Fruit fly (Drosophila melanogaster) whole organism, embryonic: ENCODE measurements around the gene Spn38F.
A peak's percentile ranks its signal among the peaks of the same experiment; 100 is the strongest.

ENCODE experiments used
- Antp ChIP-seq: fragments of 200-800 bp; sonication (Bioruptor generic); optimal IDR thresholded peaks from 3 replicates; lab custom pipeline; 2016; ENCODE audit warnings: missing biosample characterization, missing genetic modification characterization
- Atf6 ChIP-seq: fragments of 200-800 bp; sonication (Bioruptor generic); IDR thresholded peaks from 2 replicates; pipeline ENCODE4 v1.3.6; 2022; ENCODE audit warnings: missing biosample characterization, missing genetic modification characterization
- Awh ChIP-seq: fragments of 200-800 bp; sonication (Bioruptor generic); IDR thresholded peaks from 2 replicates; pipeline ENCODE4, ENCODE4 v1.3.6; 2022; ENCODE audit warnings: missing biosample characterization, missing genetic modification characterization
- Bgb ChIP-seq: fragments of 200-800 bp; sonication (Bioruptor generic); IDR thresholded peaks from 2 replicates; pipeline ENCODE4 v1.3.6; 2022; ENCODE audit warnings: missing biosample characterization, missing genetic modification characterization; ENCODE audit not compliant: partially characterized antibody
- BtbVII ChIP-seq: fragments of 200-800 bp; sonication (Bioruptor generic); optimal IDR thresholded peaks from 3 replicates; lab custom pipeline; 2017; ENCODE audit warnings: missing biosample characterization, mild to moderate bottlenecking, missing genetic modification characterization
- CG10147 ChIP-seq: fragments of 200-800 bp; sonication (Bioruptor generic); optimal IDR thresholded peaks from 2 replicates; lab custom pipeline; 2019; ENCODE audit warnings: missing biosample characterization, mild to moderate bottlenecking, missing genetic modification characterization, moderate library complexity
- CG1024 ChIP-seq: fragments of 200-800 bp; sonication (Bioruptor generic); IDR thresholded peaks from 2 replicates; pipeline ENCODE4 v1.3.6; 2022; ENCODE audit warnings: missing biosample characterization, missing genetic modification characterization
- CG10274 ChIP-seq: fragments of 200-800 bp; sonication (Bioruptor generic); optimal IDR thresholded peaks from 3 replicates; lab custom pipeline; 2017; ENCODE audit warnings: missing biosample characterization, mild to moderate bottlenecking, missing genetic modification characterization
- CG10366 ChIP-seq: fragments of 200-800 bp; sonication (Bioruptor generic); IDR thresholded peaks from 2 replicates; pipeline ENCODE4 v1.3.6; 2022; ENCODE audit warnings: missing biosample characterization, missing genetic modification characterization
- CG10462 ChIP-seq: fragments of 200-800 bp; sonication (Bioruptor generic); optimal IDR thresholded peaks from 2 replicates; lab custom pipeline; 2016; ENCODE audit warnings: missing biosample characterization, missing genetic modification characterization
- CG10543 ChIP-seq: fragments of 200-800 bp; sonication (Bioruptor generic); optimal IDR thresholded peaks from 3 replicates; lab custom pipeline; 2017; ENCODE audit warnings: missing biosample characterization, mild to moderate bottlenecking, missing genetic modification characterization, moderate library complexity
- CG11504 ChIP-seq: fragments of 200-800 bp; sonication (Bioruptor generic); optimal IDR thresholded peaks from 3 replicates; lab custom pipeline; 2019; ENCODE audit warnings: missing biosample characterization, mild to moderate bottlenecking, missing genetic modification characterization, moderate library complexity
- CG11696 ChIP-seq: fragments of 200-800 bp; sonication (Bioruptor generic); IDR thresholded peaks from 2 replicates; pipeline ENCODE4 v1.3.6; 2022; ENCODE audit warnings: missing biosample characterization, missing genetic modification characterization
- CG12071 ChIP-seq: fragments of 200-800 bp; sonication (Bioruptor generic); optimal IDR thresholded peaks from 3 replicates; lab custom pipeline; 2018; ENCODE audit warnings: missing biosample characterization, mild to moderate bottlenecking, missing genetic modification characterization
- CG12769 ChIP-seq: fragments of 200-800 bp; sonication (Bioruptor generic); optimal IDR thresholded peaks from 2 replicates; lab custom pipeline; 2019; ENCODE audit warnings: missing biosample characterization, mild to moderate bottlenecking, missing genetic modification characterization, moderate library complexity
- CG13287 ChIP-seq: fragments of 200-800 bp; sonication (Bioruptor generic); IDR thresholded peaks from 2 replicates; pipeline ENCODE4 v1.3.6; 2022; ENCODE audit warnings: missing biosample characterization, missing genetic modification characterization; ENCODE audit not compliant: partially characterized antibody
- CG15011 ChIP-seq: fragments of 200-800 bp; sonication (Bioruptor generic); optimal IDR thresholded peaks from 3 replicates; lab custom pipeline; 2018; ENCODE audit warnings: missing biosample characterization, mild to moderate bottlenecking, missing genetic modification characterization
- CG15073 ChIP-seq: fragments of 200-800 bp; sonication (Bioruptor generic); optimal IDR thresholded peaks from 2 replicates; lab custom pipeline; 2016; ENCODE audit warnings: missing biosample characterization, missing genetic modification characterization
- CG18619 ChIP-seq: fragments of 200-800 bp; sonication (Bioruptor generic); optimal IDR thresholded peaks from 3 replicates; lab custom pipeline; 2017; ENCODE audit warnings: missing biosample characterization, mild to moderate bottlenecking, missing genetic modification characterization
- CG18764 ChIP-seq: fragments of 200-800 bp; sonication (Bioruptor generic); optimal IDR thresholded peaks from 3 replicates; lab custom pipeline; 2016; ENCODE audit warnings: missing biosample characterization, missing genetic modification characterization
- CG2889 ChIP-seq: fragments of 200-800 bp; sonication (Bioruptor generic); IDR thresholded peaks from 3 replicates; pipeline ENCODE4 v1.3.6; 2022; ENCODE audit warnings: missing biosample characterization, missing genetic modification characterization
- CG3407 ChIP-seq: fragments of 200-800 bp; sonication (Bioruptor generic); optimal IDR thresholded peaks from 2 replicates; lab custom pipeline; 2018; ENCODE audit warnings: missing biosample characterization, mild to moderate bottlenecking, missing genetic modification characterization
- CG6175 ChIP-seq: fragments of 200-800 bp; sonication (Bioruptor generic); IDR thresholded peaks from 3 replicates; pipeline ENCODE4 v1.3.6; 2022; ENCODE audit warnings: missing biosample characterization, missing genetic modification characterization
- CG7839 ChIP-seq: fragments of 200-800 bp; sonication (Bioruptor generic); optimal IDR thresholded peaks from 3 replicates; lab custom pipeline; 2018; ENCODE audit warnings: missing biosample characterization, mild to moderate bottlenecking, missing genetic modification characterization, moderate library complexity
- CG9215 ChIP-seq: fragments of 200-800 bp; sonication (Bioruptor generic); IDR thresholded peaks from 2 replicates; pipeline ENCODE4 v1.3.6; 2022; ENCODE audit warnings: missing biosample characterization, missing genetic modification characterization
- Fer2 ChIP-seq: fragments of 200-800 bp; sonication (Bioruptor generic); optimal IDR thresholded peaks from 2 replicates; lab custom pipeline; 2018; ENCODE audit warnings: missing biosample characterization, mild to moderate bottlenecking, missing genetic modification characterization, moderate library complexity
- H15 ChIP-seq: fragments of 200-800 bp; sonication (Bioruptor generic); IDR thresholded peaks from 3 replicates; pipeline ENCODE4 v1.3.6; 2022; ENCODE audit warnings: missing biosample characterization, missing genetic modification characterization
- HmgZ ChIP-seq: fragments of 200-800 bp; sonication (Bioruptor generic); optimal IDR thresholded peaks from 2 replicates; lab custom pipeline; 2018; ENCODE audit warnings: missing biosample characterization, mild to moderate bottlenecking, missing genetic modification characterization
- Kr ChIP-seq: fragments of 200-800 bp; sonication (Bioruptor generic); optimal IDR thresholded peaks from 2 replicates; lab custom pipeline; 2017; ENCODE audit warnings: missing biosample characterization, mild to moderate bottlenecking, missing genetic modification characterization
- Mad ChIP-seq: fragments of 200-800 bp; sonication (Bioruptor generic); optimal IDR thresholded peaks from 2 replicates; lab custom pipeline; 2016; ENCODE audit warnings: missing biosample characterization, missing genetic modification characterization
- NC2α ChIP-seq: fragments of 200-800 bp; sonication (Bioruptor generic); optimal IDR thresholded peaks from 2 replicates; lab custom pipeline; 2016; ENCODE audit warnings: missing biosample characterization, missing genetic modification characterization
- NC2β ChIP-seq: fragments of 200-800 bp; sonication (Bioruptor generic); optimal IDR thresholded peaks from 2 replicates; lab custom pipeline; 2016; ENCODE audit warnings: missing biosample characterization, missing genetic modification characterization
- Optix ChIP-seq: fragments of 200-800 bp; sonication (Bioruptor generic); IDR thresholded peaks from 3 replicates; pipeline ENCODE4 v1.3.6; 2022; ENCODE audit warnings: missing biosample characterization, missing genetic modification characterization
- abd-A ChIP-seq: fragments of 200-800 bp; sonication (Bioruptor generic); optimal IDR thresholded peaks from 3 replicates; lab custom pipeline; 2019; ENCODE audit warnings: missing biosample characterization, mild to moderate bottlenecking, missing genetic modification characterization, moderate library complexity
- ara ChIP-seq: fragments of 200-800 bp; sonication (Bioruptor generic); IDR thresholded peaks from 2 replicates; pipeline ENCODE4 v1.3.6; 2022; ENCODE audit warnings: missing biosample characterization, missing genetic modification characterization
- crc ChIP-seq: fragments of 200-800 bp; sonication (Bioruptor generic); optimal IDR thresholded peaks from 2 replicates; lab custom pipeline; 2016; ENCODE audit warnings: missing biosample characterization, missing genetic modification characterization
- dpn ChIP-seq, 2 experiments: fragments of 200-800 bp; sonication (Bioruptor generic); optimal IDR thresholded peaks; 3 replicates each; lab custom pipeline; 2016; ENCODE audit warnings: missing biosample characterization in 2 of 2, missing genetic modification characterization in 2 of 2
- eve ChIP-seq, 2 experiments: fragments of >200 bp; optimal IDR thresholded peaks; 2 replicates each; lab custom pipeline; 2017; ENCODE audit warnings: missing biosample characterization in 2 of 2, missing genetic modification characterization in 2 of 2
- ewg ChIP-seq: fragments of 200-800 bp; sonication (Bioruptor generic); optimal IDR thresholded peaks from 3 replicates; lab custom pipeline; 2017; ENCODE audit warnings: mild to moderate bottlenecking, missing biosample characterization, missing genetic modification reagents, missing genetic modification characterization
- exex ChIP-seq: fragments of 200-800 bp; sonication (Bioruptor generic); optimal IDR thresholded peaks from 4 replicates; lab custom pipeline; 2018; ENCODE audit warnings: missing biosample characterization, mild to moderate bottlenecking, missing genetic modification characterization, moderate library complexity
- fru ChIP-seq: fragments of >200 bp; optimal IDR thresholded peaks from 2 replicates; lab custom pipeline; 2017
- gt ChIP-seq: fragments of 200-800 bp; sonication (Bioruptor generic); IDR thresholded peaks from 2 replicates; pipeline ENCODE4 v1.3.6; 2022; ENCODE audit warnings: missing biosample characterization, missing genetic modification characterization
- her ChIP-seq: fragments of 200-800 bp; sonication (Bioruptor generic); optimal IDR thresholded peaks from 2 replicates; lab custom pipeline; 2016; ENCODE audit warnings: missing biosample characterization, missing genetic modification characterization
- lov ChIP-seq, 2 experiments: fragments of 200-800 bp in 1 of 2; fragments of >200 bp in 1 of 2; sonication (Bioruptor generic) in 1 of 2; IDR thresholded peaks in 1 of 2; optimal IDR thresholded peaks in 1 of 2; 2 replicates in 1 of 2; 3 replicates in 1 of 2; pipeline versions ENCODE4 v1.3.6 to Lab custom; 2017 to 2022; ENCODE audit warnings: missing biosample characterization in 1 of 2, missing genetic modification characterization in 1 of 2
- pb ChIP-seq: fragments of 200-800 bp; sonication (Bioruptor generic); optimal IDR thresholded peaks from 3 replicates; lab custom pipeline; 2016; ENCODE audit warnings: missing biosample characterization, missing genetic modification characterization
- pzg ChIP-seq: fragments of 200-800 bp; sonication (Bioruptor generic); optimal IDR thresholded peaks from 3 replicates; lab custom pipeline; 2018; ENCODE audit warnings: missing biosample characterization, mild to moderate bottlenecking, missing genetic modification characterization, moderate library complexity
- sima ChIP-seq: fragments of 200-800 bp; sonication (Bioruptor generic); optimal IDR thresholded peaks from 2 replicates; lab custom pipeline; 2016; ENCODE audit warnings: missing biosample characterization, missing genetic modification characterization
- trh ChIP-seq: fragments of 200-800 bp; sonication (Bioruptor generic); optimal IDR thresholded peaks from 2 replicates; lab custom pipeline; 2016; ENCODE audit warnings: missing biosample characterization, missing genetic modification characterization
- ttk ChIP-seq: fragments of 200-800 bp; sonication (Bioruptor generic); IDR thresholded peaks from 2 replicates; pipeline ENCODE4 v2.1.2; 2022; ENCODE audit warnings: missing biosample characterization, missing genetic modification characterization
- tx ChIP-seq: fragments of 200-800 bp; sonication (Bioruptor generic); optimal IDR thresholded peaks from 2 replicates; lab custom pipeline; 2016; ENCODE audit warnings: missing biosample characterization, missing genetic modification characterization
- unpg ChIP-seq: fragments of 200-800 bp; sonication (Bioruptor generic); optimal IDR thresholded peaks from 3 replicates; lab custom pipeline; 2018; ENCODE audit warnings: missing biosample characterization, mild to moderate bottlenecking, missing genetic modification characterization, moderate library complexity
- yki ChIP-seq: fragments of >200 bp; optimal IDR thresholded peaks from 3 replicates; lab custom pipeline; 2018

Spn38F gene

DNA sequence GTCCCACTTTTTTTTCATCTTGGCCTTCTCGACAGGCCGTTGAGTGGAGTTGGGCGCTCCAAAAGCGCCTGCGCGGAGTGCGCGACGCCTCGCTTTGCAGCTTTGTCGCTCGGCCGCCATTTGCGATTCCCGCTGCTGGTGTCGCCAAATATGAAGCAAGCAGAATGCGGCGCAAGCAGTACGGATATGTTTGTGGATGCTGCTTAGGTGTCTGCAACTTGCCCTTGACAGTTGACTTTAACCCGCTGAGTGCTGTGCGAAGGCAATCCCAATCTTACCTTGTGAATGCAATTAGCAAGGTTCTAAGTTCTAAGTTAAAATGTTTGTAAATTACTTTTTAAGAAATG, 15.8 kb downstream of the Spn38F start (continued):
- no peak for TF ChIP-seq CG12071 (GFP tag; lab: Kevin White, UChicago)
- TF ChIP-seq CG12769 (tag; lab: Kevin White, UChicago): peak; percentile 50
- TF ChIP-seq exex (tag; lab: Kevin White, UChicago): no peak
- TF ChIP-seq ttk (GFP tag; lab: Robert Waterston, UW): no peak
- no peak for TF ChIP-seq CG18619 (GFP tag; lab: Kevin White, UChicago)
- no peak for TF ChIP-seq pb (GFP tag; lab: Kevin White, UChicago)
- no peak for TF ChIP-seq Kr (GFP tag; lab: Kevin White, UChicago)
- no peak for TF ChIP-seq trh
- no peak for TF ChIP-seq Mad (GFP tag; lab: Kevin White, UChicago)
- TF ChIP-seq CG10274: no peak
- TF ChIP-seq CG18764 (GFP tag; lab: Kevin White, UChicago): no peak
- no peak for TF ChIP-seq gt
- TF ChIP-seq Optix: no peak
- TF ChIP-seq abd-A: peak; percentile 36
- no peak for TF ChIP-seq fru (lab: Kevin White, UChicago)
- no peak for TF ChIP-seq CG15011 (GFP tag; lab: Kevin White, UChicago)
- TF ChIP-seq sima (GFP tag; lab: Kevin White, UChicago): no peak
- no peak for TF ChIP-seq HmgZ
- TF ChIP-seq crc (GFP tag; lab: Kevin White, UChicago): no peak
- no peak for TF ChIP-seq pzg
- TF ChIP-seq tx (GFP tag; lab: Kevin White, UChicago): no peak
- TF ChIP-seq H15: no peak
- TF ChIP-seq CG10543 (GFP tag; lab: Kevin White, UChicago): no peak
- TF ChIP-seq CG11696 (GFP tag; lab: Robert Waterston, UW): no peak
- no peak for TF ChIP-seq her (GFP tag; lab: Kevin White, UChicago)
- no peak for TF ChIP-seq Fer2
- TF ChIP-seq CG15073 (GFP tag; lab: Kevin White, UChicago): no peak
- TF ChIP-seq CG10462 (GFP tag; lab: Kevin White, UChicago): no peak
- TF ChIP-seq CG10366: no peak
- TF ChIP-seq CG7839 (tag; lab: Kevin White, UChicago): no peak
- TF ChIP-seq Atf6 (GFP tag; lab: Robert Waterston, UW): no peak
- no peak for TF ChIP-seq lov (optimal IDR thresholded peaks at IDR 0.05; lab: Kevin White, UChicago)
- TF ChIP-seq lov (GFP tag; IDR thresholded peaks at IDR 0.05; lab: Robert Waterston, UW): no peak
- no peak for TF ChIP-seq dpn (GFP tag; optimal IDR thresholded peaks at IDR 0.05; lab: Kevin White, UChicago)
- TF ChIP-seq CG6175: 0 out of 3 replicates have a peak, but pooled peaks have one; percentile 68
- no peak for TF ChIP-seq CG1024 (GFP tag; lab: Robert Waterston, UW)
- TF ChIP-seq eve (GFP tag; optimal IDR thresholded peaks at IDR 0.05; lab: Kevin White, UChicago): no peak
- peak; percentile 88 for TF ChIP-seq CG11504 (tag; lab: Kevin White, UChicago)
- no peak for TF ChIP-seq Awh (GFP tag; lab: Robert Waterston, UW)
- peak; percentile 64 for TF ChIP-seq ewg
- no peak for TF ChIP-seq CG9215
- TF ChIP-seq CG2889: no peak
- no peak for TF ChIP-seq CG13287 (GFP tag; lab: Robert Waterston, UW)
- TF ChIP-seq Antp (GFP tag; lab: Kevin White, UChicago): no peak
- TF ChIP-seq NC2α (GFP tag; lab: Kevin White, UChicago): no peak
- no peak for TF ChIP-seq unpg (GFP tag; lab: Kevin White, UChicago)
- TF ChIP-seq yki (lab: Kevin White, UChicago): no peak
- TF ChIP-seq NC2β (GFP tag; lab: Kevin White, UChicago): no peak
- peak; percentile 28 for TF ChIP-seq CG10147
- no peak for TF ChIP-seq CG3407
- 0 out of 2 replicates have a peak, but pooled peaks have one; percentile 20 for TF ChIP-seq Bgb (GFP tag; lab: Robert Waterston, UW)
- no peak for TF ChIP-seq BtbVII (GFP tag; lab: Kevin White, UChicago)
- TF ChIP-seq ara: no peak
